Worm (Caenorhabditis elegans) whole organism, mixed stage, embryonic: ENCODE results near the gene nhr-104.

Source experiments
- ceh-83 ChIP-seq: fragments of 200-800 bp; sonication (Bioruptor generic); optimal IDR thresholded peaks from 2 replicates; lab custom pipeline; 2018; ENCODE audit warnings: mild to moderate bottlenecking, missing genetic modification characterization, missing compliant biosample characterization
- elt-3 ChIP-seq: fragments of 150-350 bp; optimal IDR thresholded peaks from 2 replicates; lab custom pipeline; 2014; ENCODE audit warnings: missing biosample characterization, missing genetic modification characterization
- lsy-2 ChIP-seq: fragments of 150-350 bp; optimal IDR thresholded peaks from 2 replicates; lab custom pipeline; 2014; ENCODE audit warnings: missing biosample characterization, missing genetic modification characterization
- mab-5 ChIP-seq: fragments of 150-350 bp; optimal IDR thresholded peaks from 2 replicates; lab custom pipeline; 2014; ENCODE audit warnings: missing biosample characterization, missing genetic modification characterization
- nhr-237 ChIP-seq: fragments of 150-350 bp; optimal IDR thresholded peaks from 2 replicates; lab custom pipeline; 2014; ENCODE audit warnings: missing biosample characterization, missing genetic modification characterization
- pha-4 ChIP-seq: fragments of 150-350 bp; optimal IDR thresholded peaks from 2 replicates; lab custom pipeline; 2018; ENCODE audit warnings: missing biosample characterization, missing genetic modification reagents, missing genetic modification characterization
- snpc-4 ChIP-seq: fragments of 150-350 bp; optimal IDR thresholded peaks from 2 replicates; lab custom pipeline; 2014; ENCODE audit warnings: missing biosample characterization, missing genetic modification characterization
- unc-39 ChIP-seq: fragments of 150-350 bp; optimal IDR thresholded peaks from 2 replicates; lab custom pipeline; 2014; ENCODE audit warnings: missing biosample characterization, missing genetic modification characterization

DNA sequence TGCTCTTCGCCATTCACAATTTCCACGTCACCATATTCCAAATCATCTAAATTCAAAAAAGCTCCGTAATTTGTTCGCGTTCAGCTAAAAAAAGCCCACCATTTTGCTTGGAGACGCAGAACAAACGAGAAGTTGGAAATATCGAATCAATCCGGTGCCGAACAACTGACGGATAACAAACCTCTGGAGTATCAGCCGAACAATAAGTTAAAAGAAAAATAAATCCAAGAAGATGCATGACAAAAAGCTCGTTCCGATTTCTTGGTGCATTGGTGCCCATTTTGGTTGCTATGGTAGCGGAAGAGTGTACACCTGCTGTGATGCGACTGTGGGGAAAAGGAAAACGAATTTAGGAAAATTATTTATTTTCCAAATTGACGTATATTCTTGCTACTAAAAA is 40.9 kb downstream of the nhr-104 start, which contains the start of gene tctn-1:
- TF ChIP-seq snpc-4 (no peak), ceh-83 (GFP tag; lab: Kevin White, UChicago) (no peak), mab-5 (no peak), nhr-237 (tag; lab: Kevin White, UChicago) (no peak), pha-4 (no peak), lsy-2 (tag; lab: Kevin White, UChicago) (no peak), unc-39 (tag; lab: Kevin White, UChicago) (no peak), elt-3 (no peak)
